Worm (Caenorhabditis elegans) whole organism, early embryonic: Measurements from ENCODE around the gene nhr-192.

ENCODE experiments used
- B0310.2 ChIP-seq: sonication (generic microtip); optimal IDR thresholded peaks from 2 replicates; lab custom pipeline; 2016; ENCODE audit warnings: mild to moderate bottlenecking, missing genetic modification characterization, missing compliant biosample characterization
- F13C5.2 ChIP-seq: sonication (generic microtip); optimal IDR thresholded peaks from 2 replicates; lab custom pipeline; 2017; ENCODE audit warnings: mild to moderate bottlenecking, missing genetic modification characterization, inconsistent platforms, missing compliant biosample characterization
- aly-1 ChIP-seq: sonication (generic microtip); optimal IDR thresholded peaks from 2 replicates; lab custom pipeline; 2016; ENCODE audit warnings: missing genetic modification characterization, missing compliant biosample characterization
- ama-1 ChIP-seq: fragments of 150-350 bp; optimal IDR thresholded peaks from 2 replicates; lab custom pipeline; 2014
- ceh-13 ChIP-seq: fragments of 200-800 bp; sonication (Bioruptor generic); optimal IDR thresholded peaks from 2 replicates; lab custom pipeline; 2018; ENCODE audit warnings: mild to moderate bottlenecking, missing genetic modification characterization, missing compliant biosample characterization
- ceh-36 ChIP-seq: sonication (generic microtip); optimal IDR thresholded peaks from 2 replicates; lab custom pipeline; 2016; ENCODE audit warnings: missing genetic modification characterization, inconsistent platforms, missing compliant biosample characterization
- ets-7 ChIP-seq: sonication (generic microtip); optimal IDR thresholded peaks from 2 replicates; lab custom pipeline; 2016; ENCODE audit warnings: missing genotype, missing genetic modification characterization, missing compliant biosample characterization
- flt-1 ChIP-seq: fragments of 200-800 bp; sonication (Bioruptor generic); IDR thresholded peaks from 2 replicates; pipeline ENCODE4 v1.3.6; 2022; ENCODE audit warnings: missing genetic modification characterization, missing compliant biosample characterization
- hmbx-1 ChIP-seq: sonication (generic microtip); optimal IDR thresholded peaks from 2 replicates; lab custom pipeline; 2016; ENCODE audit warnings: mild to moderate bottlenecking, missing genetic modification characterization, missing compliant biosample characterization
- hmg-4 ChIP-seq: fragments of 200-800 bp; sonication (Bioruptor generic); optimal IDR thresholded peaks from 2 replicates; lab custom pipeline; 2018; ENCODE audit warnings: mild to moderate bottlenecking, missing genetic modification characterization, missing compliant biosample characterization
- hnd-1 ChIP-seq: sonication (generic microtip); optimal IDR thresholded peaks from 2 replicates; lab custom pipeline; 2016; ENCODE audit warnings: missing genetic modification characterization, missing compliant biosample characterization
- pes-1 ChIP-seq: fragments of 200-800 bp; sonication (Bioruptor generic); IDR thresholded peaks from 2 replicates; pipeline ENCODE4 v1.3.6; 2022; ENCODE audit warnings: missing genetic modification reagents, missing genetic modification characterization, missing compliant biosample characterization
- scrt-1 ChIP-seq: fragments of 200-800 bp; sonication (Bioruptor generic); IDR thresholded peaks from 2 replicates; pipeline ENCODE4 v1.3.6; 2022; ENCODE audit warnings: missing genetic modification characterization, missing compliant biosample characterization
- sea-1 ChIP-seq: fragments of 200-800 bp; sonication (Bioruptor generic); conservative IDR thresholded peaks from 2 replicates; pipeline ENCODE4 v1.3.6; 2022; ENCODE audit warnings: missing genetic modification characterization, missing compliant biosample characterization
- tbx-11 ChIP-seq: fragments of 200-800 bp; sonication (Bioruptor generic); IDR thresholded peaks from 2 replicates; pipeline ENCODE4 v1.3.6; 2022; ENCODE audit warnings: missing genetic modification characterization, missing compliant biosample characterization
- tbx-37 ChIP-seq: fragments of 200-800 bp; sonication (Bioruptor generic); conservative IDR thresholded peaks from 2 replicates; pipeline ENCODE4 v1.3.6; 2022; ENCODE audit warnings: missing genetic modification reagents, missing genetic modification characterization, missing compliant biosample characterization
- tra-4 ChIP-seq: sonication (generic microtip); optimal IDR thresholded peaks from 2 replicates; lab custom pipeline; 2017; ENCODE audit warnings: missing genetic modification characterization, missing compliant biosample characterization

nhr-192 gene

DNA sequence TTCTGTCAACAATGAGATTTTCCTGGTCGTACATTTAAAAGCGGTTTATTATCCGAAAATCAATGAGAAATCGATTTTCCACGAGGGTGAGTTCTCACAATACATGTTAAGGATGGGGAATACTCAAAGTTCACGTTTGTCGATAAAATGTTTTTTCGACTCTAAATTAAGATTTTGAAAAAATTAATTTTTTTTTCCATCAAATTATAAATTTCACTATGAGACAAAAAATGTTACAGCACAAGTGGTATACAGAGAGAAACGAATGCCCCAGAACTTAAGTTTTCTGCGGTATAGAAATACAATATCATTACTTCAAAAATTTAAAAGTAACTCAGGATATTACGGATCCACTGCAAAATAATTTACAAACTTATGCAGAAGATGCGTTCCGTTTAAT, 7.8 kb upstream of the nhr-192 start, which contains the start of gene R04B5.1:
TSS of gene R04B5.1 (minus strand) at position 101 of the 400 bp plus-strand sequence.
- TF ChIP-seq hnd-1 (tag; lab: Kevin White, UChicago) (no peak), flt-1 (GFP tag; lab: Robert Waterston, UW) (no peak), scrt-1 (GFP tag; lab: Robert Waterston, UW) (no peak), ceh-13 (no peak), ets-7 (tag; lab: Kevin White, UChicago) (no peak), tbx-11 (GFP tag; lab: Robert Waterston, UW) (no peak), B0310.2 (tag; lab: Kevin White, UChicago) (no peak), tra-4 (tag; lab: Kevin White, UChicago) (no peak), sea-1 (no peak), pes-1 (GFP tag; lab: Robert Waterston, UW) (no peak), aly-1 (tag; lab: Kevin White, UChicago) (no peak), tbx-37 (no peak), F13C5.2 (tag; lab: Kevin White, UChicago) (no peak), ceh-36 (tag; lab: Kevin White, UChicago) (no peak), hmg-4 (GFP tag; lab: Kevin White, UChicago) (no peak), hmbx-1 (tag; lab: Kevin White, UChicago) (no peak)

DNA sequence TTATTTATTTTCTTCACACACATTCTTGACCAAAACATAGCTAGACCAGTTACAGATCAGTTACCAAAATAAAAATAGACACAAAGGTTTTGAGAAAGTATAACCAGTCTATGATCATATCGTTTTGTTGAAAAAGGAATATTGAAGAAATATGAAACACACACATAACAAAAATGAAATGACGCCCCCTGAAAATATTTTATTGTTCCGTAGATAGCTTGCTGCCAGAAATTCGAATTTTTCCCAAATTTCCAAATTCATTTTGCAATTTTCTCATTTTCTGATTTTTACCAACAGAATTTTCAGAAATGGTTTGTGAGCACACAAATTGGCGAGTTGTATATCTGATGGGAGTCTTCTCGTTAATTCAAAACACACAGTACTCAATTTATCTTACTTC, 5.0 kb upstream of the nhr-192 start, which contains the start of gene F57A8.7:
TSS of gene F57A8.7 (plus strand) at position 301 of the 400 bp plus-strand sequence.
- TF ChIP-seq ets-7 (tag; lab: Kevin White, UChicago) (no peak), flt-1 (GFP tag; lab: Robert Waterston, UW) (no peak), sea-1 (no peak), hmg-4 (GFP tag; lab: Kevin White, UChicago) (no peak), B0310.2 (tag; lab: Kevin White, UChicago) (no peak), ceh-36 (tag; lab: Kevin White, UChicago) (no peak), ama-1 (lab: Kevin White, UChicago) (no peak), F13C5.2 (tag; lab: Kevin White, UChicago) (no peak), hnd-1 (tag; lab: Kevin White, UChicago) (no peak), tra-4 (tag; lab: Kevin White, UChicago) (no peak), pes-1 (GFP tag; lab: Robert Waterston, UW) (no peak), scrt-1 (GFP tag; lab: Robert Waterston, UW) (no peak), ceh-13 (no peak), hmbx-1 (tag; lab: Kevin White, UChicago) (no peak), tbx-37 (no peak), aly-1 (tag; lab: Kevin White, UChicago) (no peak)

ce11 chrV:10073793-10074192, 3.4 kb upstream of the nhr-192 start, which contains the start of gene F57A8.6:
TSS of gene F57A8.6 (minus strand) at chrV:10073893.
- no peak for TF ChIP-seq hmbx-1 (tag; lab: Kevin White, UChicago)
- no peak for TF ChIP-seq F13C5.2 (tag; lab: Kevin White, UChicago)
- no peak for TF ChIP-seq aly-1 (tag; lab: Kevin White, UChicago)
- no peak for TF ChIP-seq ama-1 (lab: Kevin White, UChicago)
- no peak for TF ChIP-seq ets-7 (tag; lab: Kevin White, UChicago)
- no peak for TF ChIP-seq pes-1 (GFP tag; lab: Robert Waterston, UW)
- no peak for TF ChIP-seq tbx-11 (GFP tag; lab: Robert Waterston, UW)
- TF ChIP-seq B0310.2 (tag; lab: Kevin White, UChicago) = no peak
- no peak for TF ChIP-seq scrt-1 (GFP tag; lab: Robert Waterston, UW)
- TF ChIP-seq hnd-1 (tag; lab: Kevin White, UChicago) = no peak
- no peak for TF ChIP-seq ceh-36 (tag; lab: Kevin White, UChicago)
- no peak for TF ChIP-seq ceh-13
- no peak for TF ChIP-seq sea-1
- TF ChIP-seq flt-1 (GFP tag; lab: Robert Waterston, UW) = no peak
- TF ChIP-seq tbx-37 = no peak
- TF ChIP-seq hmg-4 (GFP tag; lab: Kevin White, UChicago) = no peak
- TF ChIP-seq tra-4 (tag; lab: Kevin White, UChicago) = no peak

- TF ChIP-seq ceh-36 (tag; lab: Kevin White, UChicago) = no peak
- no peak for TF ChIP-seq ets-7 (tag; lab: Kevin White, UChicago)
- TF ChIP-seq aly-1 (tag; lab: Kevin White, UChicago) = no peak
- no peak for TF ChIP-seq flt-1 (GFP tag; lab: Robert Waterston, UW)
- no peak for TF ChIP-seq tra-4 (tag; lab: Kevin White, UChicago)
- no peak for TF ChIP-seq tbx-11 (GFP tag; lab: Robert Waterston, UW)
- no peak for TF ChIP-seq hmbx-1 (tag; lab: Kevin White, UChicago)
- TF ChIP-seq pes-1 (GFP tag; lab: Robert Waterston, UW) = no peak
- no peak for TF ChIP-seq sea-1
- no peak for TF ChIP-seq F13C5.2 (tag; lab: Kevin White, UChicago)
- TF ChIP-seq B0310.2 (tag; lab: Kevin White, UChicago) = no peak
- TF ChIP-seq scrt-1 (GFP tag; lab: Robert Waterston, UW) = no peak
- TF ChIP-seq ama-1 (lab: Kevin White, UChicago) = no peak
These were observed 2.3 kb upstream of the nhr-192 start for ce11 chrV:10072721-10073120.

- TF ChIP-seq ceh-13 (no peak), tra-4 (tag; lab: Kevin White, UChicago) (no peak), ets-7 (tag; lab: Kevin White, UChicago) (no peak), hnd-1 (tag; lab: Kevin White, UChicago) (no peak), hmbx-1 (tag; lab: Kevin White, UChicago) (no peak), ceh-36 (tag; lab: Kevin White, UChicago) (no peak), tbx-11 (GFP tag; lab: Robert Waterston, UW) (no peak), sea-1 (no peak), pes-1 (GFP tag; lab: Robert Waterston, UW) (no peak), scrt-1 (GFP tag; lab: Robert Waterston, UW) (no peak), hmg-4 (GFP tag; lab: Kevin White, UChicago) (no peak)
These were observed 3.7 kb downstream of the nhr-192 start, which contains the start of gene npr-39 for ce11 chrV:10066769-10067168. TSS of gene npr-39 (plus strand) at chrV:10067069.

- TF ChIP-seq ceh-13 (no peak), ets-7 (tag; lab: Kevin White, UChicago) (no peak), ama-1 (lab: Kevin White, UChicago) (no peak), tra-4 (tag; lab: Kevin White, UChicago) (no peak)
These were observed 4.8 kb downstream of the nhr-192 start for ce11 chrV:10065679-10066078.
